Worm (Caenorhabditis elegans): ENCODE measurements around the gene clc-18.

clc-18 gene

DNA sequence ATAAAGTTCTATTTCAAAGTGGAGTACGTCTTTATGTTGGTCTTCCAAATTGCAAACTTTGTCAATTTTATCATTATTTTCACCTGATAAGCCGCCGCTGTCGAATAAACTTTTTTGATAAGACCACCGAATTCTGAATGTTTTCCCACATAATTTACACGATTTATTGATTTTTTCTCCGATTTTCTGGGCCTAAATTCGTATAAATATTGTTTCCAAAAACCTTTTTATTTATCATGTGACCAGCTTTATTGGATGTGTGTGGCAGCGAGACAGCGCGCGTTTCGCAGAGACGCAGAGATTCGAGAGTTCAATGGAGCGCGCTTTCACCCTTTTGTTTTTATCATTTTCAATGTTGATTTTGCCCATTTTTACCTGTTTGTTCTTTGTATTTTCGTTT is 33.3 kb upstream of the clc-18 start (continued):
- TF ChIP-seq F26F4.8 (GFP tag; conservative IDR thresholded peaks at IDR 0.05), result no peak
- no peak for TF ChIP-seq Y105C5A.15 (GFP tag; IDR thresholded peaks at IDR 0.05)
- peak; percentile 63; the same call in 1 of the 2 replicates for TF ChIP-seq php-3 (GFP tag; IDR thresholded peaks at IDR 0.05)
- peak in 1 of 2 experiments; percentile 83 for TF ChIP-seq hif-1 (tag; optimal IDR thresholded peaks at IDR 0.05)
- TF ChIP-seq ceh-28 (tag; optimal IDR thresholded peaks at IDR 0.05), result peak; percentile 18
- no peak for TF ChIP-seq madf-9 (GFP tag; conservative IDR thresholded peaks at IDR 0.05)
- TF ChIP-seq Y48G9A.11 (GFP tag; IDR thresholded peaks at IDR 0.05), result no peak
- peak; percentile 46 for TF ChIP-seq nhr-28 (tag; optimal IDR thresholded peaks at IDR 0.05)
- TF ChIP-seq ces-1 (GFP tag; optimal IDR thresholded peaks at IDR 0.05), result no peak
- TF ChIP-seq F44E2.7 (GFP tag; IDR thresholded peaks at IDR 0.05), result no peak
- peak; percentile 59 for TF ChIP-seq nhr-77 (tag; optimal IDR thresholded peaks at IDR 0.05)
- peak; percentile 52 for TF ChIP-seq mes-2 (tag; optimal IDR thresholded peaks at IDR 0.05; ENCODE audit: poor library complexity, severe bottlenecking)
- TF ChIP-seq mdl-1 (tag; optimal IDR thresholded peaks at IDR 0.05), result peak in 1 of 2 experiments; percentile 51
- TF ChIP-seq fkh-10 (GFP tag; optimal IDR thresholded peaks at IDR 0.05), result peak; percentile 18
- TF ChIP-seq snpc-1.2 (GFP tag; IDR thresholded peaks at IDR 0.05), result no peak
- peak; percentile 64 for TF ChIP-seq nhr-11 (tag; optimal IDR thresholded peaks at IDR 0.05)
- TF ChIP-seq zip-11 (GFP tag; IDR thresholded peaks at IDR 0.05), result no peak
- no peak for TF ChIP-seq unc-130 (GFP tag; optimal IDR thresholded peaks at IDR 0.05)
- TF ChIP-seq dpl-1 (GFP tag; optimal IDR thresholded peaks at IDR 0.05), result peak; percentile 68
- peak; percentile 36 for TF ChIP-seq nhr-48 (tag; optimal IDR thresholded peaks at IDR 0.05)
- TF ChIP-seq jun-1 (tag; optimal IDR thresholded peaks at IDR 0.05), result no peak
- TF ChIP-seq aly-2 (tag; optimal IDR thresholded peaks at IDR 0.05), result no peak
- TF ChIP-seq ctbp-1 (GFP tag; IDR thresholded peaks at IDR 0.05), result 0 out of 2 replicates have a peak, but pooled peaks have one; percentile 20
- TF ChIP-seq hlh-30 (tag; optimal IDR thresholded peaks at IDR 0.05; ENCODE audit: insufficient read depth), result peak; percentile 99
- peak; percentile 30; the same call in 1 of the 2 replicates for TF ChIP-seq T26A8.4 (GFP tag; IDR thresholded peaks at IDR 0.05)
- no peak for TF ChIP-seq daf-19 (GFP tag; conservative IDR thresholded peaks at IDR 0.05)
- no peak for TF ChIP-seq mxl-2 (GFP tag; conservative IDR thresholded peaks at IDR 0.05)
- peak; percentile 57; the same call in 1 of the 2 replicates for TF ChIP-seq nhr-42 (GFP tag; IDR thresholded peaks at IDR 0.05)
- no peak for TF ChIP-seq tag-97 (GFP tag; IDR thresholded peaks at IDR 0.05)
- TF ChIP-seq ZK337.2 (GFP tag; IDR thresholded peaks at IDR 0.05), result no peak
- no peak for TF ChIP-seq gei-8 (GFP tag; optimal IDR thresholded peaks at IDR 0.05)
- TF ChIP-seq ceh-32 (tag; optimal IDR thresholded peaks at IDR 0.05; ENCODE audit: poor library complexity), result no peak
- no peak for TF ChIP-seq nhr-237 (tag; optimal IDR thresholded peaks at IDR 0.05)
- TF ChIP-seq lin-29 (GFP tag; IDR thresholded peaks at IDR 0.05), result no peak
- no peak for TF ChIP-seq madf-5 (GFP tag; IDR thresholded peaks at IDR 0.05)
- peak; percentile 17 for TF ChIP-seq F37D6.2 (tag; optimal IDR thresholded peaks at IDR 0.05)
- TF ChIP-seq nhr-41 (GFP tag; IDR thresholded peaks at IDR 0.05), result no peak
- peak; percentile 23 for TF ChIP-seq nhr-102 (tag; optimal IDR thresholded peaks at IDR 0.05)
- 0 out of 2 replicates have a peak, but pooled peaks have one; percentile 44 for TF ChIP-seq tra-1 (GFP tag; IDR thresholded peaks at IDR 0.05)
- TF ChIP-seq lsy-2 (tag; optimal IDR thresholded peaks at IDR 0.05), result peak in 1 of 2 experiments; percentile 87
- TF ChIP-seq rbr-2 (tag; optimal IDR thresholded peaks at IDR 0.05), result peak; percentile 75
- TF ChIP-seq pqm-1 (tag; optimal IDR thresholded peaks at IDR 0.05), result peak; percentile 81

DNA sequence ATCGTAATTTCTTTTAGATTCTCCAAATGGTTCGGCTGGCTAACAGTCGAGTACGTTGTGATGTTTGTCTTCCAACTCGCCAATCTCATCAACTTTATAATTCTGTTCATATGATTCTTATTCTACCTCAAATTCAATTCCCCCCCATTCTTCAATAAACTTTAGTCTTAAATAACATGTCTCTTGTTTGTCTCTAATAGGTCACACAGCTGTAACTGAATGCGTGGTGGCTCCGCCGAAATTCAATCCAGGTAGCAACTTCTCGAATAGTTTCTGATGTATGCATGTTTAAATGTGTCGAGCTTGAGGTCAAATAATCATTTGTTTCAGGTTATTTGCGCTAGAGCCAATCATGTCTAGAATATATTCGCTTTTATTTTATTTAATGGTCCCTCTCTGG is 28.9 kb upstream of the clc-18 start, which contains the start of gene lgc-29:
lgc-29 (plus strand) TSS at position 301 of the 400 bp plus-strand sequence.
- no peak for TF ChIP-seq pha-4 (GFP tag; IDR thresholded peaks at IDR 0.05)
- TF ChIP-seq pha-4 (tag; optimal IDR thresholded peaks at IDR 0.05), result no peak
- no peak for TF ChIP-seq mxl-3 (GFP tag; optimal IDR thresholded peaks at IDR 0.05)
- TF ChIP-seq daf-8 (GFP tag; IDR thresholded peaks at IDR 0.05), result no peak
- no peak for TF ChIP-seq unc-62 (GFP tag; optimal IDR thresholded peaks at IDR 0.05 in 1 of 2)
- no peak for TF ChIP-seq unc-62 (tag; optimal IDR thresholded peaks at IDR 0.05)
- TF ChIP-seq snpc-1.2 (GFP tag; IDR thresholded peaks at IDR 0.05), result no peak
- no peak for TF ChIP-seq ZK546.5 (tag; optimal IDR thresholded peaks at IDR 0.05)
- TF ChIP-seq ceh-82 (tag; optimal IDR thresholded peaks at IDR 0.05), result no peak
- no peak for TF ChIP-seq nhr-11 (tag; optimal IDR thresholded peaks at IDR 0.05)
- no peak for TF ChIP-seq lin-13 (GFP tag; optimal IDR thresholded peaks at IDR 0.05)
- TF ChIP-seq R02D3.7 (tag; optimal IDR thresholded peaks at IDR 0.05), result no peak
- no peak for TF ChIP-seq nhr-102 (tag; optimal IDR thresholded peaks at IDR 0.05)
- no peak for TF ChIP-seq egl-43 (GFP tag; IDR thresholded peaks at IDR 0.05)
- no peak for TF ChIP-seq nhr-28 (tag; optimal IDR thresholded peaks at IDR 0.05)
- no peak for TF ChIP-seq ztf-7 (tag; optimal IDR thresholded peaks at IDR 0.05)

Measured in whole organism, L4 larva.